Worm (Caenorhabditis elegans) whole organism, L2 larva: ENCODE measurements around the gene Y43F8C.9.

Experiments
- aly-2 ChIP-seq: fragments of 150-350 bp; optimal IDR thresholded peaks from 2 replicates; lab custom pipeline; 2014; ENCODE audit warnings: missing biosample characterization, missing genetic modification characterization
- ama-1 ChIP-seq: fragments of 150-350 bp; optimal IDR thresholded peaks from 2 replicates; lab custom pipeline; 2018; ENCODE audit warnings: inconsistent platforms
- lin-39 ChIP-seq: fragments of 150-350 bp; optimal IDR thresholded peaks from 2 replicates; lab custom pipeline; 2014; ENCODE audit warnings: missing biosample characterization, missing genetic modification reagents, missing genetic modification characterization
- mab-5 ChIP-seq: fragments of 150-350 bp; optimal IDR thresholded peaks from 2 replicates; lab custom pipeline; 2014; ENCODE audit warnings: missing biosample characterization, missing genetic modification characterization
- nhr-11 ChIP-seq: fragments of 150-350 bp; optimal IDR thresholded peaks from 2 replicates; lab custom pipeline; 2014; ENCODE audit warnings: missing biosample characterization, missing genetic modification characterization
- nhr-12 ChIP-seq: fragments of 150-350 bp; optimal IDR thresholded peaks from 2 replicates; lab custom pipeline; 2014; ENCODE audit warnings: missing biosample characterization, missing genetic modification characterization
- nhr-237 ChIP-seq: fragments of 150-350 bp; optimal IDR thresholded peaks from 2 replicates; lab custom pipeline; 2014; ENCODE audit warnings: missing biosample characterization, missing genetic modification characterization
- skn-1 ChIP-seq: sonication (generic microtip); optimal IDR thresholded peaks from 2 replicates; lab custom pipeline; 2017; ENCODE audit warnings: missing biosample characterization, missing genetic modification characterization
- unc-39 ChIP-seq: fragments of 150-350 bp; optimal IDR thresholded peaks from 2 replicates; lab custom pipeline; 2014; ENCODE audit warnings: missing biosample characterization, missing genetic modification characterization
- unc-62 ChIP-seq: fragments of 150-350 bp; optimal IDR thresholded peaks from 2 replicates; lab custom pipeline; 2014; ENCODE audit warnings: missing biosample characterization, missing genetic modification reagents, missing genetic modification characterization

DNA sequence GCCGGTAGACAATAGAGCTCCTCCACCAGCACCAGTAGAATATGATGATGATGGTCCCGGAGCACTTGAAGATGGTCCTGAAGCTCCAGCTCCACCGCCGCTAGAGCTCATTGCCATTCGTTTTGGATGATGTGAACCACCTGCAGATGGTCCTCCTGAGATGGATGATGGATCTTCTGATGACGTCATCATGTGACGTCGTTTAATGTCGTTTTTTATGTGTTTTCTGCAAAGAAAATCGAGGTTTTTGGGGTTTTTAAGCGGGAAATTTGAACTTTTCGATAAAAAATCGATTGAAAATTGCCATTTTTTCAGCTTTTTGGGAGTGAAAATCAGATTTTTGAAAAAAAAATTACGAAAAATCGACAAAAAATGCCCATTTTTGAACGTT is 9.7 kb upstream of the Y43F8C.9 start:
- no peak for TF ChIP-seq mab-5 (tag; lab: Kevin White, UChicago)
- no peak for TF ChIP-seq nhr-237 (tag; lab: Kevin White, UChicago)
- no peak for TF ChIP-seq aly-2 (tag; lab: Kevin White, UChicago)
- no peak for TF ChIP-seq nhr-12 (tag; lab: Kevin White, UChicago)
- no peak for TF ChIP-seq skn-1
- no peak for TF ChIP-seq unc-62
- TF ChIP-seq lin-39 (tag; lab: Kevin White, UChicago), result no peak
- no peak for TF ChIP-seq nhr-11 (tag; lab: Kevin White, UChicago)
- TF ChIP-seq ama-1 (lab: Kevin White, UChicago), result no peak
- no peak for TF ChIP-seq unc-39
